Fruit fly (Drosophila melanogaster): Measurements from ENCODE around the gene Cpsf5.

Cpsf5 gene

dm6 chr3L:9451522-9452118, 40.8 kb downstream of the Cpsf5 start, which contains the start of the genes CG3448 and ghi:
TSS of gene CG3448 (minus strand) at chr3L:9451572.
TSS of gene ghi (plus strand) at chr3L:9451876.
- TF ChIP-seq CTCF (optimal IDR thresholded peaks at IDR 0.05) = no peak
- TF ChIP-seq CG8478 (optimal IDR thresholded peaks at IDR 0.05) = no peak

- TF ChIP-seq CTCF (optimal IDR thresholded peaks at IDR 0.05) = no peak
Observed at dm6 chr3L:9452422-9452821, 41.6 kb downstream of the Cpsf5 start.

- peak in 1 of 2 experiments; percentile 23 for TF ChIP-seq CTCF (optimal IDR thresholded peaks at IDR 0.05)
- TF ChIP-seq CG8478 (optimal IDR thresholded peaks at IDR 0.05) = no peak
Observed at dm6 chr3L:9455819-9456388, 45.1 kb downstream of the Cpsf5 start, which contains the start of the genes phol and CG3552. TSS of gene phol (minus strand) at chr3L:9456281. TSS of gene CG3552 (plus strand) at chr3L:9456318.

- no peak for TF ChIP-seq CTCF (optimal IDR thresholded peaks at IDR 0.05)
- TF ChIP-seq CG8478 (optimal IDR thresholded peaks at IDR 0.05) = no peak
Observed at dm6 chr3L:9456389-9456788, 45.6 kb downstream of the Cpsf5 start.

- no peak for TF ChIP-seq CTCF (optimal IDR thresholded peaks at IDR 0.05)
- TF ChIP-seq CG8478 (optimal IDR thresholded peaks at IDR 0.05) = no peak
Observed at dm6 chr3L:9457619-9458092, 46.8 kb downstream of the Cpsf5 start, which contains the start of gene CG3437. TSS of gene CG3437 (minus strand) at chr3L:9457669.

- peak in 1 of 2 experiments; percentile 20 for TF ChIP-seq CTCF (optimal IDR thresholded peaks at IDR 0.05)
- no peak for TF ChIP-seq CG8478 (optimal IDR thresholded peaks at IDR 0.05)
Observed at dm6 chr3L:9460775-9461491, 50.1 kb downstream of the Cpsf5 start, which contains the start of the genes CG3434 and CG44838. TSS of gene CG3434 (minus strand) at chr3L:9460799. TSS of gene CG44838 (plus strand) at chr3L:9461050.

- TF ChIP-seq CTCF (optimal IDR thresholded peaks at IDR 0.05) (no peak), CG8478 (optimal IDR thresholded peaks at IDR 0.05) (no peak)
Observed at dm6 chr3L:9461670-9462246, 50.9 kb downstream of the Cpsf5 start.

- TF ChIP-seq CG8478 (optimal IDR thresholded peaks at IDR 0.05) = no peak
Observed at dm6 chr3L:9462247-9462769, 51.5 kb downstream of the Cpsf5 start.

dm6 chr3L:9462794-9463193, 52.0 kb downstream of the Cpsf5 start:
- TF ChIP-seq CG8478 (optimal IDR thresholded peaks at IDR 0.05) (no peak), CTCF (optimal IDR thresholded peaks at IDR 0.05) (no peak)
